Fruit fly (Drosophila melanogaster) whole organism, pupa: Measurements from ENCODE around the gene CG34462.

ENCODE experiments used
- CG10348 ChIP-seq: fragments of 200-800 bp; sonication (Bioruptor generic); IDR thresholded peaks from 2 replicates; pipeline ENCODE4 v1.3.6; 2022; ENCODE audit warnings: missing biosample characterization, missing genetic modification characterization
- CG14655 ChIP-seq: fragments of 200-800 bp; sonication (Bioruptor generic); optimal IDR thresholded peaks from 3 replicates; lab custom pipeline; 2017; ENCODE audit warnings: mild to moderate bottlenecking, missing biosample characterization, missing genetic modification reagents, missing genetic modification characterization
- CG15710 ChIP-seq: fragments of 200-800 bp; sonication (Bioruptor generic); optimal IDR thresholded peaks from 2 replicates; lab custom pipeline; 2018; ENCODE audit warnings: missing biosample characterization, mild to moderate bottlenecking, missing genetic modification characterization, moderate library complexity
- CG17806 ChIP-seq: fragments of 200-800 bp; sonication (Bioruptor generic); optimal IDR thresholded peaks from 2 replicates; lab custom pipeline; 2018; ENCODE audit warnings: missing biosample characterization, mild to moderate bottlenecking, missing genetic modification characterization, moderate library complexity
- CG34367 ChIP-seq: fragments of 200-800 bp; sonication (Bioruptor generic); optimal IDR thresholded peaks from 2 replicates; lab custom pipeline; 2018; ENCODE audit warnings: missing biosample characterization, mild to moderate bottlenecking, missing genetic modification characterization
- CG4496 ChIP-seq: fragments of 200-800 bp; sonication (Bioruptor generic); IDR thresholded peaks from 3 replicates; pipeline ENCODE4 v1.3.6; 2022; ENCODE audit warnings: missing biosample characterization, missing genetic modification characterization
- CG8159 ChIP-seq: fragments of 200-800 bp; sonication (Bioruptor generic); optimal IDR thresholded peaks from 3 replicates; lab custom pipeline; 2018; ENCODE audit warnings: missing biosample characterization, mild to moderate bottlenecking, missing genetic modification characterization, moderate library complexity
- CG8301 ChIP-seq: fragments of 200-800 bp; sonication (Bioruptor generic); optimal IDR thresholded peaks from 2 replicates; lab custom pipeline; 2018; ENCODE audit warnings: missing biosample characterization, mild to moderate bottlenecking, missing genetic modification characterization
- CG9948 ChIP-seq: fragments of 200-800 bp; sonication (Bioruptor generic); optimal IDR thresholded peaks from 2 replicates; lab custom pipeline; 2018; ENCODE audit warnings: missing biosample characterization, mild to moderate bottlenecking, missing genetic modification characterization, moderate library complexity
- D1 ChIP-seq: fragments of 200-800 bp; sonication (Bioruptor generic); optimal IDR thresholded peaks from 2 replicates; lab custom pipeline; 2018; ENCODE audit warnings: missing biosample characterization, mild to moderate bottlenecking, missing genetic modification characterization, moderate library complexity
- Pif1B ChIP-seq: fragments of 200-800 bp; sonication (Bioruptor generic); optimal IDR thresholded peaks from 3 replicates; lab custom pipeline; 2016; ENCODE audit warnings: missing biosample characterization, missing genetic modification characterization
- fd96Ca ChIP-seq: fragments of 200-800 bp; sonication (Bioruptor generic); IDR thresholded peaks from 3 replicates; pipeline ENCODE4 v1.3.6; 2022; ENCODE audit warnings: missing biosample characterization, missing genetic modification characterization
- rn ChIP-seq: fragments of 200-800 bp; sonication (Bioruptor generic); IDR thresholded peaks from 2 replicates; pipeline ENCODE4 v1.3.6; 2022; ENCODE audit warnings: missing biosample characterization, missing genetic modification characterization

dm6 chr3L:8297488-8297887 lies 30.9 kb upstream of the CG34462 start:
- no peak for TF ChIP-seq Pif1B (GFP tag; lab: Kevin White, UChicago)
- TF ChIP-seq CG4496 (GFP tag; lab: Robert Waterston, UW): no peak
- TF ChIP-seq CG15710 (tag; lab: Kevin White, UChicago): no peak
- no peak for TF ChIP-seq rn (GFP tag; lab: Robert Waterston, UW)
- no peak for TF ChIP-seq CG34367
- TF ChIP-seq CG17806 (tag; lab: Kevin White, UChicago): no peak
- TF ChIP-seq CG10348: no peak
- no peak for TF ChIP-seq CG8159 (tag; lab: Kevin White, UChicago)
- no peak for TF ChIP-seq fd96Ca (GFP tag; lab: Robert Waterston, UW)
- TF ChIP-seq CG9948 (tag; lab: Kevin White, UChicago): no peak
- TF ChIP-seq D1 (tag; lab: Kevin White, UChicago): no peak
- no peak for TF ChIP-seq CG14655 (GFP tag; lab: Kevin White, UChicago)
- no peak for TF ChIP-seq CG8301 (tag; lab: Kevin White, UChicago)
